Fruit fly (Drosophila melanogaster): ENCODE results near the gene Alg10.

DNA sequence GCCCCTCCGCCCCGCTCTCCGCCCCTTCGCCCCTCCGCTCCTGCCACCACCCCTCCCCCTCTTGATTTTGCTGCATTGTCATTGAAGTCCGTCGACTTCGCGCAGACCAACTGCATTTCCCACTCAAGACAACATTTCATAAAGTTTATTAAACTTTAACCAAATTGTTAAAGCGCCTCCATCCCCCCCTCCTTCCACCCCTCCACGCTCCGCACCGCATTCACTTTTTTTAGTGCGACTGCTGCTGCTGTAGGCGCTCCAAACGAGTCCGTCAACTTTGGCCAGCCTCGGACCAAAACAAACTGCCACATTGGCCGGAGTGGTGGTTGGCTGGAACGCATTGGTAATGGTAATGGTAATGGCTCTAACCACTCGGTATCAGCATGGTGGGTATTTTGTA is 25.9 kb upstream of the Alg10 start:
- TF ChIP-seq psq (optimal IDR thresholded peaks at IDR 0.05), result no peak
- no peak for TF ChIP-seq ttk (optimal IDR thresholded peaks at IDR 0.05)
- no peak for TF ChIP-seq h (optimal IDR thresholded peaks at IDR 0.05)

All from Kc167 (cell line).